Worm (Caenorhabditis elegans) whole organism, late embryonic: ENCODE data around the gene rpn-7.

Experiments used
- ceh-19 ChIP-seq: fragments of 200-800 bp; sonication (Bioruptor generic); optimal IDR thresholded peaks from 2 replicates; lab custom pipeline; 2018; ENCODE audit warnings: mild to moderate bottlenecking, missing genetic modification characterization, missing compliant biosample characterization
- ceh-6 ChIP-seq: fragments of 200-800 bp; sonication (Bioruptor generic); optimal IDR thresholded peaks from 2 replicates; lab custom pipeline; 2018; ENCODE audit warnings: mild to moderate bottlenecking, missing genetic modification characterization, missing compliant biosample characterization
- elt-2 ChIP-seq: sonication (generic microtip); optimal IDR thresholded peaks from 2 replicates; lab custom pipeline; 2016; ENCODE audit warnings: missing genetic modification reagents, missing genetic modification characterization, missing compliant biosample characterization
- fkh-10 ChIP-seq: fragments of 150-350 bp; optimal IDR thresholded peaks from 2 replicates; lab custom pipeline; 2014; ENCODE audit warnings: missing biosample characterization, missing genetic modification reagents, missing genetic modification characterization
- hlh-6 ChIP-seq: sonication (generic microtip); optimal IDR thresholded peaks from 2 replicates; lab custom pipeline; 2016; ENCODE audit warnings: missing genotype, missing genetic modification characterization, missing compliant biosample characterization
- mec-3 ChIP-seq: sonication (generic microtip); optimal IDR thresholded peaks from 2 replicates; lab custom pipeline; 2016; ENCODE audit warnings: borderline replicate concordance, missing genetic modification characterization, missing compliant biosample characterization
- nfya-1 ChIP-seq: sonication (generic microtip); optimal IDR thresholded peaks from 2 replicates; lab custom pipeline; 2017; ENCODE audit warnings: missing genetic modification characterization, mild to moderate bottlenecking, missing compliant biosample characterization, antibody characterized with exemption, moderate library complexity
- rnt-1 ChIP-seq: sonication (generic microtip); optimal IDR thresholded peaks from 2 replicates; lab custom pipeline; 2016; ENCODE audit warnings: missing genetic modification characterization, missing compliant biosample characterization
- sox-4 ChIP-seq: sonication (generic microtip); optimal IDR thresholded peaks from 2 replicates; lab custom pipeline; 2017; ENCODE audit warnings: mild to moderate bottlenecking, missing genetic modification characterization, inconsistent platforms, missing compliant biosample characterization
- tbx-2 ChIP-seq: sonication (generic microtip); optimal IDR thresholded peaks from 2 replicates; lab custom pipeline; 2016; ENCODE audit warnings: missing genetic modification characterization, missing compliant biosample characterization
- unc-3 ChIP-seq, 2 experiments: fragments of 200-800 bp in 1 of 2; sonication (Bioruptor generic) in 1 of 2; sonication (generic microtip) in 1 of 2; conservative IDR thresholded peaks in 1 of 2; optimal IDR thresholded peaks in 1 of 2; 2 replicates each; pipeline versions ENCODE4 v1.3.6 to Lab custom; 2016 to 2022; ENCODE audit warnings: missing compliant biosample characterization in 2 of 2, missing genetic modification characterization in 2 of 2, missing genetic modification reagents in 1 of 2
- unc-86 ChIP-seq: sonication (generic microtip); optimal IDR thresholded peaks from 2 replicates; lab custom pipeline; 2016; ENCODE audit warnings: missing genetic modification characterization, missing compliant biosample characterization

- TF ChIP-seq unc-3 (GFP tag; conservative IDR thresholded peaks at IDR 0.05; lab: Robert Waterston, UW) (no peak), unc-3 (tag; optimal IDR thresholded peaks at IDR 0.05; lab: Kevin White, UChicago) (no peak), sox-4 (tag; lab: Kevin White, UChicago) (no peak), elt-2 (no peak), rnt-1 (tag; lab: Kevin White, UChicago) (no peak), fkh-10 (GFP tag; lab: Kevin White, UChicago) (no peak), nfya-1 (no peak), unc-86 (tag; lab: Kevin White, UChicago) (no peak), ceh-6 (GFP tag; lab: Kevin White, UChicago) (no peak), mec-3 (tag; lab: Kevin White, UChicago) (no peak), tbx-2 (tag; lab: Kevin White, UChicago) (no peak), hlh-6 (tag; lab: Kevin White, UChicago) (no peak), ceh-19 (no peak)
These were observed 16.3 kb upstream of the rpn-7 start, which contains the start of gene F49C12.3 for ce11 chrIV:9300127-9300526.
